Worm (Caenorhabditis elegans) whole organism, L2 larva: Measurements from ENCODE around the gene C33H5.13.

Experiments used
- C34F6.9 ChIP-seq: fragments of 150-350 bp; optimal IDR thresholded peaks from 2 replicates; lab custom pipeline; 2014; ENCODE audit warnings: missing biosample characterization, missing genetic modification characterization
- F13H6.1 ChIP-seq: sonication (generic microtip); optimal IDR thresholded peaks from 2 replicates; lab custom pipeline; 2016; ENCODE audit warnings: missing genetic modification characterization, missing compliant biosample characterization
- R02D3.7 ChIP-seq: fragments of 150-350 bp; optimal IDR thresholded peaks from 2 replicates; lab custom pipeline; 2014; ENCODE audit warnings: missing biosample characterization, missing genetic modification characterization
- Y55F3AM.14 ChIP-seq: fragments of 200-800 bp; sonication (Bioruptor generic); optimal IDR thresholded peaks from 2 replicates; lab custom pipeline; 2018; ENCODE audit warnings: mild to moderate bottlenecking, missing genetic modification characterization, missing compliant biosample characterization
- alr-1 ChIP-seq: fragments of 150-350 bp; optimal IDR thresholded peaks from 2 replicates; lab custom pipeline; 2014; ENCODE audit warnings: missing biosample characterization, missing genetic modification characterization
- aly-2 ChIP-seq: fragments of 150-350 bp; optimal IDR thresholded peaks from 2 replicates; lab custom pipeline; 2014; ENCODE audit warnings: missing biosample characterization, missing genetic modification characterization
- ama-1 ChIP-seq: fragments of 150-350 bp; optimal IDR thresholded peaks from 2 replicates; lab custom pipeline; 2018; ENCODE audit warnings: inconsistent platforms
- blmp-1 ChIP-seq: sonication (generic microtip); optimal IDR thresholded peaks from 2 replicates; lab custom pipeline; 2017; ENCODE audit warnings: missing genetic modification characterization, mild to moderate bottlenecking, missing compliant biosample characterization, antibody characterized with exemption, moderate library complexity; ENCODE audit not compliant: insufficient read depth
- ceh-16 ChIP-seq: fragments of 150-350 bp; optimal IDR thresholded peaks from 2 replicates; lab custom pipeline; 2014; ENCODE audit warnings: missing biosample characterization, missing genetic modification characterization
- ceh-82 ChIP-seq: fragments of 150-350 bp; optimal IDR thresholded peaks from 2 replicates; lab custom pipeline; 2014; ENCODE audit warnings: missing biosample characterization, missing genetic modification characterization
- crh-2 ChIP-seq: sonication (generic microtip); optimal IDR thresholded peaks from 2 replicates; lab custom pipeline; 2017; ENCODE audit warnings: missing biosample characterization, missing genetic modification characterization
- dmd-4 ChIP-seq: sonication (generic microtip); optimal IDR thresholded peaks from 2 replicates; lab custom pipeline; 2017; ENCODE audit warnings: missing biosample characterization, missing genetic modification characterization
- egl-27 ChIP-seq: sonication (generic microtip); optimal IDR thresholded peaks from 3 replicates; lab custom pipeline; 2017; ENCODE audit warnings: missing biosample characterization, missing genetic modification reagents, missing genetic modification characterization
- elt-1 ChIP-seq: fragments of 150-350 bp; optimal IDR thresholded peaks from 2 replicates; lab custom pipeline; 2014; ENCODE audit warnings: missing biosample characterization, missing genetic modification characterization
- elt-3 ChIP-seq: sonication (generic microtip); optimal IDR thresholded peaks from 2 replicates; lab custom pipeline; 2017; ENCODE audit warnings: missing biosample characterization, missing genetic modification characterization
- gmeb-1 ChIP-seq: fragments of 150-350 bp; optimal IDR thresholded peaks from 2 replicates; lab custom pipeline; 2014; ENCODE audit warnings: missing biosample characterization, missing genetic modification characterization
- lin-11 ChIP-seq: fragments of 150-350 bp; sonication (generic microtip); optimal IDR thresholded peaks from 2 replicates; lab custom pipeline; 2014; ENCODE audit warnings: missing biosample characterization, missing genetic modification characterization, inconsistent platforms, mixed read lengths
- lin-13 ChIP-seq: fragments of 150-350 bp; optimal IDR thresholded peaks from 2 replicates; lab custom pipeline; 2014; ENCODE audit warnings: missing biosample characterization, missing genetic modification reagents, missing genetic modification characterization
- lin-39 ChIP-seq: fragments of 150-350 bp; optimal IDR thresholded peaks from 2 replicates; lab custom pipeline; 2014; ENCODE audit warnings: missing biosample characterization, missing genetic modification reagents, missing genetic modification characterization
- lsy-2 ChIP-seq, 2 experiments: fragments of 150-350 bp in 1 of 2; sonication (generic microtip) in 1 of 2; optimal IDR thresholded peaks; 2 replicates each; lab custom pipeline; 2014 to 2017; ENCODE audit warnings: missing biosample characterization in 2 of 2, missing genetic modification characterization in 2 of 2
- mab-5 ChIP-seq: fragments of 150-350 bp; optimal IDR thresholded peaks from 2 replicates; lab custom pipeline; 2014; ENCODE audit warnings: missing biosample characterization, missing genetic modification characterization
- mbf-1 ChIP-seq: sonication (generic microtip); optimal IDR thresholded peaks from 2 replicates; lab custom pipeline; 2017; ENCODE audit warnings: missing biosample characterization, missing genetic modification characterization
- mdl-1 ChIP-seq, 2 experiments: fragments of 150-350 bp in 1 of 2; sonication (generic microtip) in 1 of 2; optimal IDR thresholded peaks; 2 replicates each; lab custom pipeline; 2017; ENCODE audit warnings: missing biosample characterization in 2 of 2, missing genetic modification characterization in 2 of 2
- nhr-10 ChIP-seq: sonication (generic microtip); optimal IDR thresholded peaks from 2 replicates; lab custom pipeline; 2017; ENCODE audit warnings: missing biosample characterization, missing genetic modification characterization
- nhr-11 ChIP-seq: fragments of 150-350 bp; optimal IDR thresholded peaks from 2 replicates; lab custom pipeline; 2014; ENCODE audit warnings: missing biosample characterization, missing genetic modification characterization
- nhr-12 ChIP-seq: fragments of 150-350 bp; optimal IDR thresholded peaks from 2 replicates; lab custom pipeline; 2014; ENCODE audit warnings: missing biosample characterization, missing genetic modification characterization
- nhr-129 ChIP-seq: fragments of 150-350 bp; optimal IDR thresholded peaks from 2 replicates; lab custom pipeline; 2014; ENCODE audit warnings: missing biosample characterization, missing genetic modification characterization
- nhr-21 ChIP-seq: fragments of 150-350 bp; optimal IDR thresholded peaks from 2 replicates; lab custom pipeline; 2014; ENCODE audit warnings: missing biosample characterization, missing genetic modification characterization
- nhr-23 ChIP-seq: fragments of 150-350 bp; optimal IDR thresholded peaks from 2 replicates; lab custom pipeline; 2014; ENCODE audit warnings: missing biosample characterization, missing genetic modification reagents, missing genetic modification characterization
- nhr-237 ChIP-seq: fragments of 150-350 bp; optimal IDR thresholded peaks from 2 replicates; lab custom pipeline; 2014; ENCODE audit warnings: missing biosample characterization, missing genetic modification characterization
- nhr-25 ChIP-seq: fragments of 150-350 bp; sonication (generic microtip); optimal IDR thresholded peaks from 3 replicates; lab custom pipeline; 2014; ENCODE audit warnings: missing biosample characterization, missing genetic modification characterization
- nhr-6 ChIP-seq: fragments of 150-350 bp; optimal IDR thresholded peaks from 2 replicates; lab custom pipeline; 2014; ENCODE audit warnings: missing biosample characterization, missing genetic modification characterization
- nhr-77 ChIP-seq: fragments of 150-350 bp; optimal IDR thresholded peaks from 2 replicates; lab custom pipeline; 2014; ENCODE audit warnings: missing biosample characterization, missing genetic modification characterization
- peb-1 ChIP-seq: fragments of 150-350 bp; optimal IDR thresholded peaks from 2 replicates; lab custom pipeline; 2014; ENCODE audit warnings: missing biosample characterization, missing genetic modification characterization
- sem-4 ChIP-seq: fragments of 150-350 bp; optimal IDR thresholded peaks from 2 replicates; lab custom pipeline; 2014; ENCODE audit warnings: missing biosample characterization, missing genetic modification reagents, missing genetic modification characterization
- skn-1 ChIP-seq: sonication (generic microtip); optimal IDR thresholded peaks from 2 replicates; lab custom pipeline; 2017; ENCODE audit warnings: missing biosample characterization, missing genetic modification characterization
- sma-3 ChIP-seq: sonication (generic microtip); optimal IDR thresholded peaks from 2 replicates; lab custom pipeline; 2016; ENCODE audit warnings: missing genetic modification reagents, missing genetic modification characterization, missing compliant biosample characterization
- sma-9 ChIP-seq, 2 experiments: fragments of 150-350 bp in 1 of 2; sonication (generic microtip) in 1 of 2; optimal IDR thresholded peaks; 2 replicates each; lab custom pipeline; 2014 to 2016; ENCODE audit warnings: missing genetic modification characterization in 2 of 2, mild to moderate bottlenecking in 1 of 2, missing biosample characterization in 1 of 2, missing compliant biosample characterization in 1 of 2, missing genetic modification reagents in 1 of 2, moderate library complexity in 1 of 2
- snpc-4 ChIP-seq: fragments of 150-350 bp; optimal IDR thresholded peaks from 2 replicates; lab custom pipeline; 2014; ENCODE audit warnings: missing biosample characterization, missing genetic modification characterization
- unc-39 ChIP-seq: fragments of 150-350 bp; optimal IDR thresholded peaks from 2 replicates; lab custom pipeline; 2014; ENCODE audit warnings: missing biosample characterization, missing genetic modification characterization
- unc-55 ChIP-seq: fragments of 150-350 bp; sonication (generic microtip); optimal IDR thresholded peaks from 3 replicates; lab custom pipeline; 2014; ENCODE audit warnings: missing biosample characterization, missing genetic modification reagents, missing genetic modification characterization
- unc-62 ChIP-seq: fragments of 150-350 bp; optimal IDR thresholded peaks from 2 replicates; lab custom pipeline; 2014; ENCODE audit warnings: missing biosample characterization, missing genetic modification reagents, missing genetic modification characterization
- zag-1 ChIP-seq: fragments of 150-350 bp; optimal IDR thresholded peaks from 2 replicates; lab custom pipeline; 2014; ENCODE audit warnings: missing biosample characterization, missing genetic modification characterization
- ztf-1 ChIP-seq: fragments of 200-800 bp; sonication (Bioruptor generic); conservative IDR thresholded peaks from 2 replicates; pipeline ENCODE4 v1.3.6; 2022; ENCODE audit warnings: missing genetic modification characterization, missing compliant biosample characterization
- ztf-11 ChIP-seq: sonication (generic microtip); optimal IDR thresholded peaks from 2 replicates; lab custom pipeline; 2017; ENCODE audit warnings: missing biosample characterization, missing genetic modification characterization
- ztf-4 ChIP-seq: fragments of 150-350 bp; optimal IDR thresholded peaks from 2 replicates; lab custom pipeline; 2014; ENCODE audit warnings: missing biosample characterization, missing genetic modification characterization

The C33H5.13 gene

DNA sequence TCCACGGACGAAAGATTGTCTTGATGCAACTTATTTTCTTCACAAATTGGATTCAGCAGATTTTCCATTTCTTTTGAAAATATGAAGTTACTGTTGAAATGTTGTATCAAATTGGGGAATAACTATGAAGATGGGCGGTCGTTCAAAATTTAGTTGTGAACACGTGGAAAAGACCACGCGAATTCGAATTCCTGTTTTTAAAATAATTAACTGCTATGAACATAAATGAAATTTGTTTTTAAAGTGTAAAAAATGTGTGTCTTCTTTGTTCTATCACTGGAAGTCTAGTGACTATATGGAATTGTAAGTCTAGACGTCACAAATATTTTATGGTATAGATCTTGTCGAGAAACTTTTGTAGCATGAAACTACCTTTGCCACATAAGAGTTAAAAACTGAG, 46.4 kb upstream of the C33H5.13 start, which contains the start of gene C06A6.7:
Gene C06A6.7, minus strand, starts transcription at position 101 of the 400 bp plus-strand sequence.
- no peak for TF ChIP-seq nhr-25 (tag; lab: Kevin White, UChicago)
- TF ChIP-seq C34F6.9 (tag; lab: Kevin White, UChicago), result no peak
- TF ChIP-seq ceh-82, result no peak
- no peak for TF ChIP-seq nhr-23
- TF ChIP-seq nhr-21 (tag; lab: Kevin White, UChicago), result no peak
- TF ChIP-seq lin-11 (tag; lab: Kevin White, UChicago), result no peak
- no peak for TF ChIP-seq elt-1 (tag; lab: Kevin White, UChicago)
- no peak for TF ChIP-seq alr-1 (tag; lab: Kevin White, UChicago)
- no peak for TF ChIP-seq ama-1 (lab: Kevin White, UChicago)
- no peak for TF ChIP-seq mab-5 (tag; lab: Kevin White, UChicago)
- no peak for TF ChIP-seq nhr-77 (tag; lab: Kevin White, UChicago)
- no peak for TF ChIP-seq lin-39 (tag; lab: Kevin White, UChicago)
- TF ChIP-seq mdl-1 (tag; optimal IDR thresholded peaks at IDR 0.05; lab: Kevin White, UChicago), result no peak
- TF ChIP-seq gmeb-1, result no peak
- no peak for TF ChIP-seq F13H6.1
- no peak for TF ChIP-seq nhr-237
- TF ChIP-seq mbf-1 (tag; lab: Kevin White, UChicago), result no peak
- no peak for TF ChIP-seq elt-3
- TF ChIP-seq ceh-16 (tag; lab: Kevin White, UChicago), result no peak
- TF ChIP-seq aly-2 (tag; lab: Kevin White, UChicago), result no peak

DNA sequence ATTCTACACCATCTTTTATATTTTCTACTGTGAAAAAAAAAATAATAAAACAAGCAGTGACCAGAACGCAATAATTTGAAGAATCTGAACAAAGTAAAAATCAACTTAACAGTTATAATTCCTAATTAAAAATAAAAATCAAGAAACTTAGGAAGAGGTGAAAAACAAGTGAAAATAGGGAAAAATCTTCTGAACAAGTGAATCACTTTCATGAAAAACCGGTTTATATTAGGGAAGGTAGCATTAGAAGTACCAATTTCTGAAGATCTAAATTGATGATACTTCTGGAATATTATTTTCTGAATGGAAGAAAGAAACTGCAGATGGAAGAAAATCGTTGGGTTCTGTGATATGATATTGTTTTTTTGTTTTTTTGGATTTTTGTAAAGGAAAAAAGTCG, 44.4 kb upstream of the C33H5.13 start:
- TF ChIP-seq mab-5 (tag; lab: Kevin White, UChicago) (no peak), blmp-1 (tag; lab: Kevin White, UChicago) (peak; percentile 72), nhr-25 (tag; lab: Kevin White, UChicago) (peak; percentile 28), alr-1 (tag; lab: Kevin White, UChicago) (no peak), dmd-4 (tag; lab: Kevin White, UChicago) (no peak), elt-3 (no peak)

DNA sequence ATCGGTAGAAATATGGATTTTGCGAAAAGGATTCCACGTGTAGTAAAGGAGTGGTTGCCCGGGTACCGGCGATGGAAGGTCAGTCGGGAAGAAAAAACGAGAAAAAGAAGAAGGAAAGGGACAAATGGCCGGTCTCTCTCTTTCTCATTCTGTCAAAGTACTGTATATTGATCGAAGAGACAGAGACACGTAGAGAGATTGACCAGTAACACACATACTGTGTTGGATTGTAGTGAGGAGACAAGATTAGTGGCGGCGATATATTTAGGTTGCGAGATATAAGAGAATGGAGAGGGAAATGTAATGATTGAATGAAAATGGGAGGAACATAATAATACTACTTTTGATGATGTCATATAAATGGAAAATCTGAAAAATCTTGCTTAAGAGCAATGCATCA, 44.0 kb upstream of the C33H5.13 start:
- TF ChIP-seq mbf-1 (tag; lab: Kevin White, UChicago) (no peak), egl-27 (no peak), sem-4 (tag; lab: Kevin White, UChicago) (no peak), nhr-129 (tag; lab: Kevin White, UChicago) (peak; percentile 29), lin-11 (tag; lab: Kevin White, UChicago) (no peak), dmd-4 (tag; lab: Kevin White, UChicago) (no peak), ztf-4 (tag; lab: Kevin White, UChicago) (no peak), sma-3 (peak; percentile 19), F13H6.1 (no peak), aly-2 (tag; lab: Kevin White, UChicago) (no peak), unc-62 (GFP tag; lab: Kevin White, UChicago) (no peak), lin-13 (GFP tag; lab: Kevin White, UChicago) (no peak), nhr-12 (tag; lab: Kevin White, UChicago) (no peak), ztf-1 (GFP tag; lab: Robert Waterston, UW) (no peak), peb-1 (tag; lab: Kevin White, UChicago) (no peak), unc-55 (no peak), nhr-11 (tag; lab: Kevin White, UChicago) (no peak), alr-1 (tag; lab: Kevin White, UChicago) (no peak), nhr-25 (tag; lab: Kevin White, UChicago) (peak; percentile 44), mdl-1 (tag; optimal IDR thresholded peaks at IDR 0.05; lab: Kevin White, UChicago) (no peak), unc-39 (tag; lab: Kevin White, UChicago) (no peak), zag-1 (tag; lab: Kevin White, UChicago) (no peak), nhr-21 (tag; lab: Kevin White, UChicago) (peak; percentile 4), nhr-77 (tag; lab: Kevin White, UChicago) (no peak), crh-2 (no peak), sma-9 (GFP tag; optimal IDR thresholded peaks at IDR 0.05; lab: Kevin White, UChicago) (no peak), sma-9 (tag; optimal IDR thresholded peaks at IDR 0.05; lab: Kevin White, UChicago) (no peak), skn-1 (no peak), lin-39 (tag; lab: Kevin White, UChicago) (no peak), nhr-6 (tag; lab: Kevin White, UChicago) (no peak), snpc-4 (tag; lab: Kevin White, UChicago) (no peak), gmeb-1 (no peak), elt-3 (no peak), ceh-16 (tag; lab: Kevin White, UChicago) (no peak), ztf-11 (tag; lab: Kevin White, UChicago) (no peak), nhr-237 (no peak), mab-5 (tag; lab: Kevin White, UChicago) (no peak), nhr-23 (no peak), elt-1 (tag; lab: Kevin White, UChicago) (no peak), nhr-10 (no peak), Y55F3AM.14 (no peak), C34F6.9 (tag; lab: Kevin White, UChicago) (peak; percentile 8), R02D3.7 (tag; lab: Kevin White, UChicago) (no peak), ceh-82 (no peak), ama-1 (lab: Kevin White, UChicago) (no peak), lsy-2 (tag; optimal IDR thresholded peaks at IDR 0.05; lab: Kevin White, UChicago) (peak in 1 of 2 experiments; percentile 38), blmp-1 (tag; lab: Kevin White, UChicago) (peak; percentile 39)
